Fruit fly (Drosophila melanogaster) whole organism, embryonic: ENCODE measurements around the gene Sse.
A peak's percentile ranks its signal among the peaks of the same experiment; 100 is the strongest.

Experiments
- B-H2 ChIP-seq: fragments of 200-800 bp; sonication (Bioruptor generic); optimal IDR thresholded peaks from 2 replicates; lab custom pipeline; 2018; ENCODE audit warnings: missing biosample characterization, mild to moderate bottlenecking, missing genetic modification characterization
- CG10462 ChIP-seq: fragments of 200-800 bp; sonication (Bioruptor generic); optimal IDR thresholded peaks from 2 replicates; lab custom pipeline; 2016; ENCODE audit warnings: missing biosample characterization, missing genetic modification characterization
- CG10543 ChIP-seq: fragments of 200-800 bp; sonication (Bioruptor generic); optimal IDR thresholded peaks from 3 replicates; lab custom pipeline; 2017; ENCODE audit warnings: missing biosample characterization, mild to moderate bottlenecking, missing genetic modification characterization, moderate library complexity
- CG1233 ChIP-seq: fragments of 200-800 bp; sonication (Bioruptor generic); optimal IDR thresholded peaks from 4 replicates; lab custom pipeline; 2018; ENCODE audit warnings: missing biosample characterization, mild to moderate bottlenecking, missing genetic modification characterization
- CG12391 ChIP-seq: fragments of 200-800 bp; sonication (Bioruptor generic); optimal IDR thresholded peaks from 3 replicates; lab custom pipeline; 2018; ENCODE audit warnings: missing biosample characterization, mild to moderate bottlenecking, missing genetic modification characterization, moderate library complexity
- CG12659 ChIP-seq: fragments of 200-800 bp; sonication (Bioruptor generic); optimal IDR thresholded peaks from 3 replicates; lab custom pipeline; 2017; ENCODE audit warnings: mild to moderate bottlenecking, missing biosample characterization, missing genetic modification reagents, missing genetic modification characterization
- CG16815 ChIP-seq: fragments of 200-800 bp; sonication (Bioruptor generic); optimal IDR thresholded peaks from 3 replicates; lab custom pipeline; 2017; ENCODE audit warnings: missing biosample characterization, mild to moderate bottlenecking, missing genetic modification characterization
- CG30020 ChIP-seq: fragments of 200-800 bp; optimal IDR thresholded peaks from 2 replicates; lab custom pipeline; 2019; ENCODE audit warnings: missing biosample characterization, mild to moderate bottlenecking, missing genetic modification characterization, moderate library complexity
- CG31441 ChIP-seq: fragments of 200-800 bp; sonication (Bioruptor generic); IDR thresholded peaks from 2 replicates; pipeline ENCODE4 v1.3.6; 2022; ENCODE audit warnings: missing biosample characterization, missing genetic modification characterization
- CG32532 ChIP-seq: fragments of 200-800 bp; sonication (Bioruptor generic); IDR thresholded peaks from 2 replicates; pipeline ENCODE4 v1.3.6; 2022; ENCODE audit warnings: missing biosample characterization, missing genetic modification characterization
- CG3281 ChIP-seq: fragments of 200-800 bp; sonication (Bioruptor generic); optimal IDR thresholded peaks from 3 replicates; lab custom pipeline; 2017; ENCODE audit warnings: missing biosample characterization, mild to moderate bottlenecking, missing genetic modification characterization
- CG3838 ChIP-seq: fragments of 200-800 bp; sonication (Bioruptor generic); optimal IDR thresholded peaks from 3 replicates; lab custom pipeline; 2016; ENCODE audit warnings: missing biosample characterization, missing genetic modification characterization
- CG5953 ChIP-seq: fragments of 200-800 bp; sonication (Bioruptor generic); IDR thresholded peaks from 2 replicates; pipeline ENCODE4 v1.3.6; 2022; ENCODE audit warnings: missing biosample characterization, missing genetic modification characterization
- CG6272 ChIP-seq: fragments of 200-800 bp; sonication (Bioruptor generic); IDR thresholded peaks from 2 replicates; pipeline ENCODE4 v1.3.6; 2022; ENCODE audit warnings: missing biosample characterization, missing genetic modification characterization
- CG6689 ChIP-seq: fragments of 200-800 bp; sonication (Bioruptor generic); IDR thresholded peaks from 2 replicates; pipeline ENCODE4 v1.3.6; 2022; ENCODE audit warnings: missing biosample characterization, missing genetic modification characterization
- CG6813 ChIP-seq: fragments of 200-800 bp; sonication (Bioruptor generic); optimal IDR thresholded peaks from 2 replicates; lab custom pipeline; 2017; ENCODE audit warnings: missing biosample characterization, missing genetic modification characterization, mild to moderate bottlenecking, moderate library complexity, missing genetic modification reagents
- CG7372 ChIP-seq: fragments of 200-800 bp; sonication (Bioruptor generic); IDR thresholded peaks from 2 replicates; pipeline ENCODE4 v1.3.6; 2022; ENCODE audit warnings: missing biosample characterization, missing genetic modification characterization
- CG7987 ChIP-seq: fragments of 200-800 bp; sonication (Bioruptor generic); optimal IDR thresholded peaks from 2 replicates; lab custom pipeline; 2018; ENCODE audit warnings: missing biosample characterization, mild to moderate bottlenecking, missing genetic modification characterization, moderate library complexity
- CrebB ChIP-seq: fragments of 200-800 bp; sonication (Bioruptor generic); optimal IDR thresholded peaks from 3 replicates; lab custom pipeline; 2018; ENCODE audit warnings: missing biosample characterization, mild to moderate bottlenecking, missing genetic modification characterization
- Dip3 ChIP-seq: fragments of 200-800 bp; sonication (Bioruptor generic); optimal IDR thresholded peaks from 3 replicates; lab custom pipeline; 2016; ENCODE audit warnings: missing biosample characterization, missing genetic modification characterization
- E2f1 ChIP-seq: fragments of 200-800 bp; sonication (Bioruptor generic); IDR thresholded peaks from 2 replicates; pipeline ENCODE4 v1.3.6; 2022; ENCODE audit warnings: missing biosample characterization, missing genetic modification characterization
- Ets97D ChIP-seq: fragments of 200-800 bp; sonication (Bioruptor generic); optimal IDR thresholded peaks from 3 replicates; lab custom pipeline; 2016; ENCODE audit warnings: missing biosample characterization, missing genetic modification characterization
- HHEX ChIP-seq: fragments of 200-800 bp; sonication (Bioruptor generic); optimal IDR thresholded peaks from 3 replicates; lab custom pipeline; 2017; ENCODE audit warnings: missing biosample characterization, mild to moderate bottlenecking, missing genetic modification characterization, missing genetic modification reagents
- Hr3 ChIP-seq: fragments of 200-800 bp; sonication (Bioruptor generic); optimal IDR thresholded peaks from 3 replicates; lab custom pipeline; 2016; ENCODE audit warnings: missing biosample characterization, missing genetic modification characterization
- NC2β ChIP-seq: fragments of 200-800 bp; sonication (Bioruptor generic); optimal IDR thresholded peaks from 2 replicates; lab custom pipeline; 2016; ENCODE audit warnings: missing biosample characterization, missing genetic modification characterization
- Side ChIP-seq: fragments of 200-800 bp; sonication (Bioruptor generic); optimal IDR thresholded peaks from 2 replicates; lab custom pipeline; 2016; ENCODE audit warnings: missing biosample characterization, missing genetic modification characterization
- Sry-δ ChIP-seq: fragments of 200-800 bp; sonication (Bioruptor generic); optimal IDR thresholded peaks from 2 replicates; lab custom pipeline; 2016; ENCODE audit warnings: missing biosample characterization, missing genetic modification characterization
- Trl ChIP-seq, 3 experiments: fragments of >200 bp in 2 of 3; fragments of 200-800 bp in 1 of 3; sonication (Bioruptor generic) in 1 of 3; optimal IDR thresholded peaks; 2 replicates in 1 of 3; 3 replicates in 2 of 3; lab custom pipeline; 2016 to 2017; ENCODE audit warnings: missing biosample characterization in 1 of 3, missing genetic modification characterization in 1 of 3
- Usf ChIP-seq: fragments of 200-800 bp; sonication (Bioruptor generic); optimal IDR thresholded peaks from 2 replicates; lab custom pipeline; 2017; ENCODE audit warnings: missing genotype, missing biosample characterization, missing genetic modification characterization
- YL-1 ChIP-seq: fragments of 200-800 bp; sonication (Bioruptor generic); optimal IDR thresholded peaks from 3 replicates; lab custom pipeline; 2017; ENCODE audit warnings: missing biosample characterization, mild to moderate bottlenecking, missing genetic modification characterization
- ac ChIP-seq: fragments of 200-800 bp; sonication (Bioruptor generic); optimal IDR thresholded peaks from 3 replicates; lab custom pipeline; 2017; ENCODE audit warnings: missing biosample characterization, mild to moderate bottlenecking, missing genetic modification characterization
- aop ChIP-seq: fragments of 200-800 bp; sonication (Bioruptor generic); IDR thresholded peaks from 2 replicates; pipeline ENCODE4 v1.3.6; 2022; ENCODE audit warnings: missing biosample characterization, missing genetic modification characterization
- br ChIP-seq: fragments of >200 bp; optimal IDR thresholded peaks from 2 replicates; lab custom pipeline; 2017
- dimm ChIP-seq: fragments of 200-800 bp; sonication (Bioruptor generic); IDR thresholded peaks from 2 replicates; pipeline ENCODE4 v1.3.6; 2022; ENCODE audit warnings: missing biosample characterization, missing genetic modification characterization
- ems ChIP-seq: fragments of 200-800 bp; sonication (Bioruptor generic); optimal IDR thresholded peaks from 3 replicates; lab custom pipeline; 2016; ENCODE audit warnings: missing biosample characterization, missing genetic modification characterization
- fru ChIP-seq: fragments of >200 bp; optimal IDR thresholded peaks from 2 replicates; lab custom pipeline; 2017
- fu2 ChIP-seq: fragments of 200-800 bp; sonication (Bioruptor generic); optimal IDR thresholded peaks from 2 replicates; lab custom pipeline; 2016; ENCODE audit warnings: missing biosample characterization, missing genetic modification characterization
- gcm2 ChIP-seq: fragments of 200-800 bp; sonication (Bioruptor generic); optimal IDR thresholded peaks from 2 replicates; lab custom pipeline; 2016; ENCODE audit warnings: missing biosample characterization, missing genetic modification characterization
- jing ChIP-seq: fragments of 200-800 bp; sonication (Bioruptor generic); optimal IDR thresholded peaks from 2 replicates; lab custom pipeline; 2018; ENCODE audit warnings: missing biosample characterization, mild to moderate bottlenecking, missing genetic modification characterization
- kay ChIP-seq: fragments of 200-800 bp; sonication (Bioruptor generic); optimal IDR thresholded peaks from 2 replicates; lab custom pipeline; 2016; ENCODE audit warnings: missing biosample characterization, missing genetic modification characterization
- kni ChIP-seq: fragments of 200-800 bp; sonication (Bioruptor generic); optimal IDR thresholded peaks from 3 replicates; lab custom pipeline; 2017; ENCODE audit warnings: mild to moderate bottlenecking, missing biosample characterization, missing genetic modification reagents, missing genetic modification characterization
- pzg ChIP-seq: fragments of 200-800 bp; sonication (Bioruptor generic); optimal IDR thresholded peaks from 3 replicates; lab custom pipeline; 2018; ENCODE audit warnings: missing biosample characterization, mild to moderate bottlenecking, missing genetic modification characterization, moderate library complexity
- row ChIP-seq: fragments of 200-800 bp; sonication (Bioruptor generic); IDR thresholded peaks from 3 replicates; pipeline ENCODE4 v1.3.6; 2022; ENCODE audit warnings: missing biosample characterization, missing genetic modification characterization
- sens-2 ChIP-seq: fragments of 200-800 bp; sonication (Bioruptor generic); IDR thresholded peaks from 2 replicates; pipeline ENCODE4 v1.3.6; 2022; ENCODE audit warnings: missing biosample characterization, missing genetic modification characterization
- sim ChIP-seq: fragments of 200-800 bp; sonication (Bioruptor generic); IDR thresholded peaks from 2 replicates; pipeline ENCODE4 v1.3.6; 2022; ENCODE audit warnings: missing biosample characterization, missing genetic modification characterization
- sna ChIP-seq: fragments of 200-800 bp; sonication (Bioruptor generic); IDR thresholded peaks from 2 replicates; pipeline ENCODE4 v1.3.6; 2022; ENCODE audit warnings: missing biosample characterization, missing genetic modification characterization; ENCODE audit not compliant: partially characterized antibody
- so ChIP-seq: fragments of 200-800 bp; sonication (Bioruptor generic); IDR thresholded peaks from 3 replicates; pipeline ENCODE4 v1.3.6; 2022; ENCODE audit warnings: missing biosample characterization, missing genetic modification characterization
- stc ChIP-seq: fragments of 200-800 bp; sonication (Bioruptor generic); IDR thresholded peaks from 2 replicates; pipeline ENCODE4 v1.3.6; 2022; ENCODE audit warnings: missing biosample characterization, missing genetic modification characterization
- trem ChIP-seq: fragments of 200-800 bp; optimal IDR thresholded peaks from 3 replicates; lab custom pipeline; 2019; ENCODE audit warnings: missing biosample characterization, mild to moderate bottlenecking, missing genetic modification characterization, moderate library complexity
- unpg ChIP-seq: fragments of 200-800 bp; sonication (Bioruptor generic); optimal IDR thresholded peaks from 3 replicates; lab custom pipeline; 2018; ENCODE audit warnings: missing biosample characterization, mild to moderate bottlenecking, missing genetic modification characterization, moderate library complexity
- zfh1 ChIP-seq: fragments of 200-800 bp; sonication (Bioruptor generic); IDR thresholded peaks from 3 replicates; pipeline ENCODE4 v1.3.6; 2022; ENCODE audit warnings: missing biosample characterization, missing genetic modification characterization

Sse gene

dm6 chr3L:5611732-5612250, 50.3 kb downstream of the Sse start (continued):
- TF ChIP-seq NC2β (GFP tag; lab: Kevin White, UChicago) (peak; percentile 42), HHEX (GFP tag; lab: Kevin White, UChicago) (peak; percentile 63), Trl (optimal IDR thresholded peaks at IDR 0.05; lab: Kevin White, UChicago) (peak; percentile 6 to 46), Trl (GFP tag; optimal IDR thresholded peaks at IDR 0.05; lab: Kevin White, UChicago) (peak; percentile 27), CG6813 (GFP tag; lab: Kevin White, UChicago) (peak; percentile 75), sna (GFP tag; lab: Robert Waterston, UW) (no peak), CG16815 (GFP tag; lab: Kevin White, UChicago) (peak; percentile 49), CrebB (tag; lab: Kevin White, UChicago) (peak; percentile 76), kay (GFP tag; lab: Kevin White, UChicago) (peak; percentile 37), B-H2 (GFP tag; lab: Kevin White, UChicago) (no peak), so (GFP tag; lab: Robert Waterston, UW) (peak; percentile 88), CG3838 (GFP tag; lab: Kevin White, UChicago) (peak; percentile 48), kni (GFP tag; lab: Kevin White, UChicago) (peak; percentile 92), E2f1 (GFP tag; lab: Robert Waterston, UW) (peak; percentile 77), fu2 (GFP tag; lab: Kevin White, UChicago) (no peak), Ets97D (GFP tag; lab: Kevin White, UChicago) (peak; percentile 34), CG3281 (GFP tag; lab: Kevin White, UChicago) (no peak), CG10462 (GFP tag; lab: Kevin White, UChicago) (peak; percentile 46), dimm (GFP tag; lab: Robert Waterston, UW) (peak; percentile 33; the same call in 1 of the 2 replicates), aop (GFP tag; lab: Robert Waterston, UW) (no peak), CG1233 (GFP tag; lab: Kevin White, UChicago) (peak; percentile 76), CG6689 (GFP tag; lab: Robert Waterston, UW) (peak; percentile 83), CG6272 (peak; percentile 37), CG12659 (peak; percentile 60), row (peak; percentile 84), CG30020 (tag; lab: Kevin White, UChicago) (peak; percentile 64), CG31441 (peak; percentile 95), Dip3 (GFP tag; lab: Kevin White, UChicago) (peak; percentile 23), trem (tag; lab: Kevin White, UChicago) (peak; percentile 88), stc (GFP tag; lab: Robert Waterston, UW) (peak; percentile 89), fru (lab: Kevin White, UChicago) (no peak), CG7987 (GFP tag; lab: Kevin White, UChicago) (peak; percentile 24), pzg (GFP tag; lab: Kevin White, UChicago) (no peak), jing (GFP tag; lab: Kevin White, UChicago) (peak; percentile 43), ems (GFP tag; lab: Kevin White, UChicago) (no peak), YL-1 (peak; percentile 2), Side (GFP tag; lab: Kevin White, UChicago) (peak; percentile 38), Usf (GFP tag; lab: Kevin White, UChicago) (peak; percentile 33), sens-2 (GFP tag; lab: Robert Waterston, UW) (peak; percentile 52; the same call in 1 of the 2 replicates), sim (GFP tag; lab: Robert Waterston, UW) (no peak), br (lab: Kevin White, UChicago) (no peak), zfh1 (0 out of 3 replicates have a peak, but pooled peaks have one; percentile 23), CG12391 (peak; percentile 90), ac (GFP tag; lab: Kevin White, UChicago) (no peak), CG5953 (GFP tag; lab: Robert Waterston, UW) (peak; percentile 76; the same call in 1 of the 2 replicates), Sry-δ (peak; percentile 5), gcm2 (GFP tag; lab: Kevin White, UChicago) (no peak), CG10543 (GFP tag; lab: Kevin White, UChicago) (no peak), CG7372 (GFP tag; lab: Robert Waterston, UW) (0 out of 2 replicates have a peak, but pooled peaks have one; percentile 36), Hr3 (GFP tag; lab: Kevin White, UChicago) (peak; percentile 75), unpg (GFP tag; lab: Kevin White, UChicago) (peak; percentile 92), CG32532 (GFP tag; lab: Robert Waterston, UW) (no peak)
